Worm (Caenorhabditis elegans) whole organism, early embryonic: ENCODE results near the gene sut-1.

Source experiments
- B0310.2 ChIP-seq: sonication (generic microtip); optimal IDR thresholded peaks from 2 replicates; lab custom pipeline; 2016; ENCODE audit warnings: mild to moderate bottlenecking, missing genetic modification characterization, missing compliant biosample characterization
- F13C5.2 ChIP-seq: sonication (generic microtip); optimal IDR thresholded peaks from 2 replicates; lab custom pipeline; 2017; ENCODE audit warnings: mild to moderate bottlenecking, missing genetic modification characterization, inconsistent platforms, missing compliant biosample characterization
- aly-1 ChIP-seq: sonication (generic microtip); optimal IDR thresholded peaks from 2 replicates; lab custom pipeline; 2016; ENCODE audit warnings: missing genetic modification characterization, missing compliant biosample characterization
- ama-1 ChIP-seq: fragments of 150-350 bp; optimal IDR thresholded peaks from 2 replicates; lab custom pipeline; 2014
- ceh-13 ChIP-seq: fragments of 200-800 bp; sonication (Bioruptor generic); optimal IDR thresholded peaks from 2 replicates; lab custom pipeline; 2018; ENCODE audit warnings: mild to moderate bottlenecking, missing genetic modification characterization, missing compliant biosample characterization
- ceh-36 ChIP-seq: sonication (generic microtip); optimal IDR thresholded peaks from 2 replicates; lab custom pipeline; 2016; ENCODE audit warnings: missing genetic modification characterization, inconsistent platforms, missing compliant biosample characterization
- ets-7 ChIP-seq: sonication (generic microtip); optimal IDR thresholded peaks from 2 replicates; lab custom pipeline; 2016; ENCODE audit warnings: missing genotype, missing genetic modification characterization, missing compliant biosample characterization
- flt-1 ChIP-seq: fragments of 200-800 bp; sonication (Bioruptor generic); IDR thresholded peaks from 2 replicates; pipeline ENCODE4 v1.3.6; 2022; ENCODE audit warnings: missing genetic modification characterization, missing compliant biosample characterization
- hmbx-1 ChIP-seq: sonication (generic microtip); optimal IDR thresholded peaks from 2 replicates; lab custom pipeline; 2016; ENCODE audit warnings: mild to moderate bottlenecking, missing genetic modification characterization, missing compliant biosample characterization
- hmg-4 ChIP-seq: fragments of 200-800 bp; sonication (Bioruptor generic); optimal IDR thresholded peaks from 2 replicates; lab custom pipeline; 2018; ENCODE audit warnings: mild to moderate bottlenecking, missing genetic modification characterization, missing compliant biosample characterization
- hnd-1 ChIP-seq: sonication (generic microtip); optimal IDR thresholded peaks from 2 replicates; lab custom pipeline; 2016; ENCODE audit warnings: missing genetic modification characterization, missing compliant biosample characterization
- pes-1 ChIP-seq: fragments of 200-800 bp; sonication (Bioruptor generic); IDR thresholded peaks from 2 replicates; pipeline ENCODE4 v1.3.6; 2022; ENCODE audit warnings: missing genetic modification reagents, missing genetic modification characterization, missing compliant biosample characterization
- scrt-1 ChIP-seq: fragments of 200-800 bp; sonication (Bioruptor generic); IDR thresholded peaks from 2 replicates; pipeline ENCODE4 v1.3.6; 2022; ENCODE audit warnings: missing genetic modification characterization, missing compliant biosample characterization
- sea-1 ChIP-seq: fragments of 200-800 bp; sonication (Bioruptor generic); conservative IDR thresholded peaks from 2 replicates; pipeline ENCODE4 v1.3.6; 2022; ENCODE audit warnings: missing genetic modification characterization, missing compliant biosample characterization
- tbx-11 ChIP-seq: fragments of 200-800 bp; sonication (Bioruptor generic); IDR thresholded peaks from 2 replicates; pipeline ENCODE4 v1.3.6; 2022; ENCODE audit warnings: missing genetic modification characterization, missing compliant biosample characterization
- tbx-37 ChIP-seq: fragments of 200-800 bp; sonication (Bioruptor generic); conservative IDR thresholded peaks from 2 replicates; pipeline ENCODE4 v1.3.6; 2022; ENCODE audit warnings: missing genetic modification reagents, missing genetic modification characterization, missing compliant biosample characterization
- tra-4 ChIP-seq: sonication (generic microtip); optimal IDR thresholded peaks from 2 replicates; lab custom pipeline; 2017; ENCODE audit warnings: missing genetic modification characterization, missing compliant biosample characterization

The sut-1 gene

DNA sequence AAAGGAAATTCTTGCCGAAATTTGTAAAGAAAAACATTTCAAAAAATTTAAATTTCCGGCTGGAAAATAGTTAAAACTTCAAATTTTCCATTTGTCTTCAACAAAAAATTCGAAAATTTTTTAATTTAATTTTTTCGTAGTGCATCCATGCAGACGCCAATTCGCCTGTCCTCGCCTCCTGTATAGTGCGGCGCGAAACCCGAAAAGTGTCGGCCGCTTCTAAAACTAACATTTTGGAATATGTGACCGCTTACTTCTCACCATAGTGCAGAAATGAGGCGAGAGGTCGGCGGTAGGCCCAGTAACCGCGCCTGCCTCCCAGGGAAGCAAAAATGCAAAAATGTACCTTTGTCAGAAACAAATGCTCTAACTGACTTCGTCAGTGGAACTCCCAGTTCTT lies 6.5 kb downstream of the sut-1 start:
- TF ChIP-seq ceh-36 (no peak), ceh-13 (GFP tag; lab: Kevin White, UChicago) (no peak), F13C5.2 (no peak), tbx-37 (no peak), ets-7 (tag; lab: Kevin White, UChicago) (no peak), hmg-4 (GFP tag; lab: Kevin White, UChicago) (no peak), flt-1 (GFP tag; lab: Robert Waterston, UW) (no peak), aly-1 (tag; lab: Kevin White, UChicago) (no peak), tbx-11 (GFP tag; lab: Robert Waterston, UW) (no peak), scrt-1 (GFP tag; lab: Robert Waterston, UW) (no peak), sea-1 (GFP tag; lab: Robert Waterston, UW) (no peak), hmbx-1 (tag; lab: Kevin White, UChicago) (no peak), B0310.2 (tag; lab: Kevin White, UChicago) (no peak), tra-4 (tag; lab: Kevin White, UChicago) (no peak), pes-1 (GFP tag; lab: Robert Waterston, UW) (no peak), ama-1 (no peak)

DNA sequence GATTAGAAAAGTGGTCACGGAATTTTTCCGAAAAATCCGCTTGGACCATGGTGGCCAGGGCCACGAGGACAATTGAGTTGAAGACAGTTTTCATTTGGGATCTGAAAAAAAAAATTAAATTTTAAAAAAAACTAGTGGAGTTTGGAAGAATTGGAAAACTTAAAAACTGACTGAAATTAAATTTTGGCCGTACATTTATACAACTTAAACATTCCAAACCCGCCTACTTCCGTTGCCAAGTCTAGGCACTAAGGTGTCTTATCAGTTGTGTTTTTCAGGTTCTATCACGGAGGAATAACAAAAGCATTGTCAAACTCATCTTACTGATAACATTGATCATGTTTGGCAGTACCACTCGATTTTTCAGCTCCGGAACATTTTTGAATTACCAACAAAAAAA lies 8.9 kb downstream of the sut-1 start, which contains the start of gene lips-12:
TSS of gene lips-12 (minus strand) at position 101 of the 400 bp plus-strand sequence.
- TF ChIP-seq scrt-1 (GFP tag; lab: Robert Waterston, UW), result no peak
- no peak for TF ChIP-seq flt-1 (GFP tag; lab: Robert Waterston, UW)
- no peak for TF ChIP-seq hmg-4 (GFP tag; lab: Kevin White, UChicago)
- TF ChIP-seq ceh-13 (GFP tag; lab: Kevin White, UChicago), result no peak
- no peak for TF ChIP-seq pes-1 (GFP tag; lab: Robert Waterston, UW)
- TF ChIP-seq tra-4 (tag; lab: Kevin White, UChicago), result no peak
- TF ChIP-seq sea-1 (GFP tag; lab: Robert Waterston, UW), result no peak
- no peak for TF ChIP-seq ceh-36
- TF ChIP-seq hnd-1 (tag; lab: Kevin White, UChicago), result no peak

DNA sequence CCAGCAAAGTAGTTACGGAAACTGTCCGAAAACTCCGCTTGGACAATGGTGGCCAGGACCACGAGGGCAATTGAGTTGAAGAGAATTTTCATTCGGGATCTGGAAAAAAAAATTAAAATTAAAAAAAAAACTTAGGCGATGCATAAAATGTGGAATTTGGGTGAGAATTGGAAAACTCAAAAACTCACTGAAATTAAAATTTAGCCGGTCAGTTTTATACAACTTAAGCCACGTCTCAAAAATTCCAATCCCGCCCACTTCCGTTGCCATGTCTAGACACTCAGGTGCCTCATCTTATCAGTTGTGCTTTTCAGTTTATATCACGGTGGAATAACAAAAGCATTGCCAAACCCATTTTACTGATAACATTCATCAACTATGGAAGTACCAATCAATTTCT lies 12.2 kb downstream of the sut-1 start, which contains the start of gene lips-11:
TSS of gene lips-11 (minus strand) at position 101 of the 400 bp plus-strand sequence.
- no peak for TF ChIP-seq tbx-11 (GFP tag; lab: Robert Waterston, UW)
- no peak for TF ChIP-seq hmg-4 (GFP tag; lab: Kevin White, UChicago)

DNA sequence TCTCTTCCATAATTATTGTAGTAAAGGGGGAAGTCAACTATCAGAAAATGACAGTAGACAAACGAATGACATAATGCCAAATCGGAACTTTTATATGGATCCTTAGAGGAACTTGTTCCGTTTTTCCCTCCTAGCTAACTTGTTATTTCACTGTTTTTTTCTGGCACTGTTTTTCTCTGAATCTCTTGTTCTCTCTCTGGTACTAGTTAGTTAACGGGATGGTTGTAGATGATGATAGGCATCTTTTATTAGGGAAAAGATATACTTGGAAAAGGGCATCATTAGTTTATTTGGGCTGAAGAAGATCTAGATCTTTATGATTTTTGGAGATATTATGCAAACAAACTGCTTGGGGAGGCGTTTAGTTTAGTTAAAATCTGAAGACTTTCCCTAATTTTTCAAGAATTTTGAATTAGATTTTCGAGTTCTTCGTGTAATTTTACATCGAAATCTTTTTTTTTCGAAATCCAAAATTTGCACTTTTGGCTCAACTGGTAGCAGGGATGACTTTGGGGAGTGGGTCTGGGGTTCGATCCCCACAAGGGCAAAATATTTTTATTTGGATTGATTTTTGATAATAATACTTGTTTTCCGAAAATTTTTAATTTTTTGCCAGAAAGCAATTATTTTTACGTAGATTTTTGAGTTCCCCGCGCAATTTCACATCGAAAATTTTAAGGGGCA lies 16.0 kb downstream of the sut-1 start, which contains the start of gene col-40:
TSS of gene col-40 (minus strand) at position 51 of the 684 bp plus-strand sequence.
- TF ChIP-seq B0310.2 (tag; lab: Kevin White, UChicago), result no peak
- no peak for TF ChIP-seq hmg-4 (GFP tag; lab: Kevin White, UChicago)
- TF ChIP-seq hnd-1 (tag; lab: Kevin White, UChicago), result no peak
- TF ChIP-seq flt-1 (GFP tag; lab: Robert Waterston, UW), result no peak
- TF ChIP-seq ceh-13 (GFP tag; lab: Kevin White, UChicago), result no peak
- TF ChIP-seq pes-1 (GFP tag; lab: Robert Waterston, UW), result no peak
- no peak for TF ChIP-seq ceh-36
- TF ChIP-seq ama-1, result no peak
- TF ChIP-seq F13C5.2, result no peak
- no peak for TF ChIP-seq tra-4 (tag; lab: Kevin White, UChicago)
- no peak for TF ChIP-seq aly-1 (tag; lab: Kevin White, UChicago)
- TF ChIP-seq scrt-1 (GFP tag; lab: Robert Waterston, UW), result no peak
- no peak for TF ChIP-seq tbx-11 (GFP tag; lab: Robert Waterston, UW)

DNA sequence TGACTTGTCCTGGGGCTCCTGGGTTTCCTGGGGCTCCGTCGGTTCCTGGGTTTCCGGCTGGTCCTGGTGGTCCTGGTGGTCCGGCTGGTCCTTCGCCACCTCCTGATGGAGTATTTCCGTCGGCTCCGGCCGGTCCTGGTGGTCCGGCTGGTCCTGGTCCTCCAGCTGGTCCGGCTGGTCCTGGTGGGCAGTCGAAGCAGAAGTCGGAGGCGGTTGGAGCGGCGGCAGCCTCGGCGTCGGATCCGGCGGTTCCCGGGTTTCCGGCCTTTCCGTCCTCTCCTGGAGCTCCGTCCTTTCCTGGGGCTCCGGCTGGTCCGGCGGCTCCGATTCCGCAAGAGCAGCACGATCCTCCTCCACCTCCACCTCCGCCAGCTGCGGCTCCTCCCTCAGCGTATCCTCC lies 17.8 kb downstream of the sut-1 start:
- no peak for TF ChIP-seq ceh-36

DNA sequence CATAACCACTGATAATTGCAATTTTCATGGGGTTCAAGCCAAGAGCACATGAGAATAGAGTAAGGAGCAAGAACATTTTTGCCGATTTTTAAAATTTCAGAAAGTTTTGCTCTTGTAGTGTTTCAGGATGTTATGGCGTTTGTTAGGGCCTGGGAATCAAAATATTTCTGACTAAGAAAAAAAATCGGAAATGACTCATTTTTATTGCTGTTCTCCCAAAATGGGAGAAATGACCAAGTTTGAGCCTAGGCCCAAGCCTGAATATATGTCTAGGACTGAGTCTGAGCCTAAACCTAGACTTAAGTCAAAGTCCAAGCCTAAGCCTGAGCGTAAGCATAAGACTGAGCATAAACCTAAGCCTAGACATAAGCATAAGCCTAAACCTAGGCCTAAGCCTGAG lies 18.7 kb downstream of the sut-1 start, which contains the start of gene T13B5.9:
TSS of gene T13B5.9 (minus strand) at position 101 of the 400 bp plus-strand sequence.
- TF ChIP-seq ceh-36, result no peak
- no peak for TF ChIP-seq scrt-1 (GFP tag; lab: Robert Waterston, UW)
- TF ChIP-seq ets-7 (tag; lab: Kevin White, UChicago), result no peak
- no peak for TF ChIP-seq pes-1 (GFP tag; lab: Robert Waterston, UW)
- no peak for TF ChIP-seq hnd-1 (tag; lab: Kevin White, UChicago)
- TF ChIP-seq B0310.2 (tag; lab: Kevin White, UChicago), result no peak
- TF ChIP-seq tra-4 (tag; lab: Kevin White, UChicago), result no peak
- TF ChIP-seq tbx-11 (GFP tag; lab: Robert Waterston, UW), result no peak
- TF ChIP-seq hmg-4 (GFP tag; lab: Kevin White, UChicago), result no peak
- no peak for TF ChIP-seq ceh-13 (GFP tag; lab: Kevin White, UChicago)
- TF ChIP-seq hmbx-1 (tag; lab: Kevin White, UChicago), result no peak
- TF ChIP-seq ama-1, result no peak
- TF ChIP-seq sea-1 (GFP tag; lab: Robert Waterston, UW), result no peak

DNA sequence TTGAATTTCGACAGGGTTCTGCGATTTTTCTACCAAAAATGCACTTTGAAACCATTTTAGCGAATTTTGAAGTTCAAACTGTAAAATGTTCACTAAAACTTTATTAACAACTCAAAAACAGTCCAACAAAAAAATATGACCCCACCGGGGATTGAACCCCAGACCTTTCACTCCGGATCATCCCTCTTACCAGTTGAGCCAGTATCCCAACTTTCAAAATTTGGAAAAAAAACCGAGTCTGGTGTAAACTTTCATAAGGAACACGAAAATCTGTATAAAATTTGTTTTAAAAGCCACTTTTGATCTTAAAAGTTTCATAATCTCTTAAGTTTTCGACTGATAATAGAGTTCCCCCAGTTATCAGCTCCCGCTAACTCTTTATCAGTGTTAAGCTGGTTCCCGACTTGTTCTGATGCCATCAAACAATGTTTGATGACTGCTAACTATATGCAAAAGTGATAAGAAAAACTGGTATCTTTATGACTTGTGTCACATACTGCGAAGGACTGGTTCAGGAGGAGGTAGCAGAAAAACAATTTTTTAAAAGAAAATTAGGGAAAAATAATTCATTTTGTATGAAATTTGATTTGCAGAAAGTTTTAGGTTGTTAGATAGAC lies 19.5 kb downstream of the sut-1 start:
- TF ChIP-seq ceh-13 (GFP tag; lab: Kevin White, UChicago), result no peak
- TF ChIP-seq pes-1 (GFP tag; lab: Robert Waterston, UW), result no peak
- no peak for TF ChIP-seq sea-1 (GFP tag; lab: Robert Waterston, UW)
- TF ChIP-seq hmbx-1 (tag; lab: Kevin White, UChicago), result no peak
- no peak for TF ChIP-seq F13C5.2
- TF ChIP-seq ceh-36, result no peak
- no peak for TF ChIP-seq hmg-4 (GFP tag; lab: Kevin White, UChicago)
- TF ChIP-seq flt-1 (GFP tag; lab: Robert Waterston, UW), result no peak
- TF ChIP-seq tbx-11 (GFP tag; lab: Robert Waterston, UW), result no peak
- TF ChIP-seq ama-1, result no peak
- no peak for TF ChIP-seq tra-4 (tag; lab: Kevin White, UChicago)
- TF ChIP-seq ets-7 (tag; lab: Kevin White, UChicago), result no peak
- TF ChIP-seq B0310.2 (tag; lab: Kevin White, UChicago), result no peak
- no peak for TF ChIP-seq aly-1 (tag; lab: Kevin White, UChicago)
- no peak for TF ChIP-seq tbx-37
- no peak for TF ChIP-seq hnd-1 (tag; lab: Kevin White, UChicago)
